Worm (Caenorhabditis elegans): Measurements from ENCODE around the gene F10C2.4.

DNA sequence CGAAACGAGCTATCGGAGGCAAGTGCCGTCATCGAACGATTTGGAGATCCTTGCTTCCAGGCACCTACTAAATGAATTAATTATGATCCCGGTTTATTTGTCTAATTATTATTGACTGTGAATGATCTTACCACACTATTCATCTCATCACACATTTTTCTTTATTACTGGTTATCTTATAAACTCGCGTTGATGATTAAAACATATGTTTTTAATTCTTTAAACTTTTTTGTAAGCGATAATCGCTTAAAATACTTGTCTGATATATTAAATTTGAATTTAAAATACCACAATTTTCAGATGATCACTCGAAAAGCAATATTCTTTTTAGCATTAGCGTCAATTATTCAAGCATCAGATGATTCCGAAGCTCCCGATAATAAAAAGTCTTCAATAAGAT lies 3.8 kb downstream of the F10C2.4 start, which contains the start of gene F10C2.5:
- TF ChIP-seq blmp-1 (tag; optimal IDR thresholded peaks at IDR 0.05), result no peak
- TF ChIP-seq tbx-8 (GFP tag; optimal IDR thresholded peaks at IDR 0.05), result no peak
- TF ChIP-seq lin-13 (tag; optimal IDR thresholded peaks at IDR 0.05), result no peak
- TF ChIP-seq unc-62 (GFP tag; optimal IDR thresholded peaks at IDR 0.05), result no peak
- no peak for TF ChIP-seq nhr-76 (tag; optimal IDR thresholded peaks at IDR 0.05)
